Worm (Caenorhabditis elegans) whole organism, young adult: ENCODE results near the gene ubxn-4.
A peak's percentile ranks its signal among the peaks of the same experiment; 100 is the strongest.

Source experiments
- B0261.1 ChIP-seq: sonication (generic microtip); optimal IDR thresholded peaks from 2 replicates; lab custom pipeline; 2016; ENCODE audit warnings: mild to moderate bottlenecking, missing genetic modification characterization, moderate library complexity, missing compliant biosample characterization
- C17E4.6 ChIP-seq: fragments of 200-800 bp; sonication (Bioruptor generic); IDR thresholded peaks from 2 replicates; pipeline ENCODE4 v1.3.6; 2022; ENCODE audit warnings: missing genetic modification reagents, missing genetic modification characterization, missing compliant biosample characterization
- D2030.7 ChIP-seq: fragments of 200-800 bp; sonication (Bioruptor generic); IDR thresholded peaks from 2 replicates; pipeline ENCODE4 v1.3.6; 2022; ENCODE audit warnings: missing genetic modification reagents, missing genetic modification characterization, missing compliant biosample characterization
- F23B12.7 ChIP-seq: sonication (generic microtip); optimal IDR thresholded peaks from 2 replicates; lab custom pipeline; 2017; ENCODE audit warnings: missing genetic modification characterization, mild to moderate bottlenecking, missing compliant biosample characterization, antibody characterized with exemption, moderate library complexity; ENCODE audit not compliant: insufficient read depth
- F49E8.2 ChIP-seq: sonication (generic microtip); optimal IDR thresholded peaks from 3 replicates; lab custom pipeline; 2017; ENCODE audit warnings: missing genetic modification characterization, mild to moderate bottlenecking, missing compliant biosample characterization, antibody characterized with exemption, moderate library complexity; ENCODE audit not compliant: insufficient read depth
- F57C9.4 ChIP-seq: sonication (generic microtip); optimal IDR thresholded peaks from 2 replicates; lab custom pipeline; 2017; ENCODE audit warnings: mild to moderate bottlenecking, missing genetic modification characterization, missing compliant biosample characterization
- T07F8.4 ChIP-seq: sonication (generic microtip); optimal IDR thresholded peaks from 2 replicates; lab custom pipeline; 2016; ENCODE audit warnings: mild to moderate bottlenecking, missing genetic modification characterization, moderate library complexity, missing compliant biosample characterization
- Y56A3A.18 ChIP-seq: fragments of 200-800 bp; sonication (Bioruptor generic); IDR thresholded peaks from 2 replicates; pipeline ENCODE4 v1.3.6; 2022; ENCODE audit warnings: missing genetic modification reagents, missing genetic modification characterization, missing compliant biosample characterization
- Y95B8A.8 ChIP-seq: fragments of 200-800 bp; sonication (Bioruptor generic); IDR thresholded peaks from 2 replicates; pipeline ENCODE4 v1.3.6; 2022; ENCODE audit warnings: missing genetic modification reagents, missing genetic modification characterization, missing compliant biosample characterization
- akir-1 ChIP-seq: fragments of 200-800 bp; sonication (Bioruptor generic); optimal IDR thresholded peaks from 2 replicates; lab custom pipeline; 2018; ENCODE audit warnings: mild to moderate bottlenecking, missing genetic modification characterization, moderate library complexity, missing compliant biosample characterization
- atf-7 ChIP-seq: sonication (generic microtip); optimal IDR thresholded peaks from 2 replicates; lab custom pipeline; 2017; ENCODE audit warnings: mild to moderate bottlenecking, missing genetic modification characterization, missing compliant biosample characterization
- athp-1 ChIP-seq: sonication (generic microtip); optimal IDR thresholded peaks from 2 replicates; lab custom pipeline; 2017; ENCODE audit warnings: mild to moderate bottlenecking, missing genetic modification characterization, missing compliant biosample characterization
- attf-3 ChIP-seq: fragments of 200-800 bp; sonication (Bioruptor generic); conservative IDR thresholded peaks from 2 replicates; pipeline ENCODE4 v1.3.6; 2022; ENCODE audit warnings: missing genetic modification reagents, missing genetic modification characterization, missing compliant biosample characterization
- bed-2 ChIP-seq: fragments of 200-800 bp; sonication (Bioruptor generic); IDR thresholded peaks from 2 replicates; pipeline ENCODE4 v1.3.6; 2022; ENCODE audit warnings: missing genetic modification reagents, missing genetic modification characterization, missing compliant biosample characterization
- cebp-2 ChIP-seq: fragments of 200-800 bp; sonication (Bioruptor generic); IDR thresholded peaks from 2 replicates; pipeline ENCODE4 v1.3.6; 2022; ENCODE audit warnings: missing genetic modification characterization, missing compliant biosample characterization
- ceh-100 ChIP-seq: fragments of 200-800 bp; sonication (Bioruptor generic); IDR thresholded peaks from 2 replicates; pipeline ENCODE4 v1.3.6; 2022; ENCODE audit warnings: missing genetic modification reagents, missing genetic modification characterization, missing compliant biosample characterization
- ceh-58 ChIP-seq: fragments of 200-800 bp; sonication (Bioruptor generic); IDR thresholded peaks from 2 replicates; pipeline ENCODE4 v1.3.6; 2022; ENCODE audit warnings: missing genetic modification characterization, missing compliant biosample characterization
- die-1 ChIP-seq: sonication (generic microtip); optimal IDR thresholded peaks from 2 replicates; lab custom pipeline; 2016; ENCODE audit warnings: missing genotype, mild to moderate bottlenecking, missing genetic modification characterization, missing compliant biosample characterization
- ekl-4 ChIP-seq: fragments of 200-800 bp; sonication (Bioruptor generic); IDR thresholded peaks from 2 replicates; pipeline ENCODE4 v1.3.6; 2022; ENCODE audit warnings: missing genetic modification reagents, missing genetic modification characterization, missing compliant biosample characterization
- gei-17 ChIP-seq: fragments of 200-800 bp; sonication (Bioruptor generic); optimal IDR thresholded peaks from 2 replicates; lab custom pipeline; 2018; ENCODE audit warnings: mild to moderate bottlenecking, missing genetic modification characterization, missing compliant biosample characterization
- hmg-1.2 ChIP-seq: fragments of 200-800 bp; sonication (Bioruptor generic); IDR thresholded peaks from 2 replicates; pipeline ENCODE4 v1.3.6; 2022; ENCODE audit warnings: missing genetic modification reagents, missing genetic modification characterization, missing compliant biosample characterization
- hrde-1 ChIP-seq: sonication (generic microtip); optimal IDR thresholded peaks from 2 replicates; lab custom pipeline; 2016; ENCODE audit warnings: missing genetic modification characterization, mild to moderate bottlenecking, missing compliant biosample characterization, moderate library complexity, missing genotype, missing genetic modification reagents, borderline replicate concordance
- let-526 ChIP-seq: fragments of 200-800 bp; sonication (Bioruptor generic); IDR thresholded peaks from 2 replicates; pipeline ENCODE4 v1.3.6; 2022; ENCODE audit warnings: missing genetic modification reagents, missing genetic modification characterization, missing compliant biosample characterization
- lin-26 ChIP-seq: fragments of 200-800 bp; sonication (Bioruptor generic); IDR thresholded peaks from 2 replicates; pipeline ENCODE4 v1.3.6; 2022; ENCODE audit warnings: missing genetic modification reagents, missing genetic modification characterization, missing compliant biosample characterization
- lin-40 ChIP-seq: sonication (generic microtip); optimal IDR thresholded peaks from 2 replicates; lab custom pipeline; 2016; ENCODE audit warnings: missing genetic modification characterization, mild to moderate bottlenecking, missing compliant biosample characterization, missing genotype, missing genetic modification reagents
- lir-1 ChIP-seq: fragments of 200-800 bp; sonication (Bioruptor generic); conservative IDR thresholded peaks from 2 replicates; pipeline ENCODE4 v1.3.6; 2022; ENCODE audit warnings: missing genetic modification reagents, missing genetic modification characterization, missing compliant biosample characterization
- lsy-27 ChIP-seq: sonication (generic microtip); optimal IDR thresholded peaks from 2 replicates; lab custom pipeline; 2017; ENCODE audit warnings: missing genetic modification characterization, mild to moderate bottlenecking, missing compliant biosample characterization, antibody characterized with exemption, missing genotype, borderline replicate concordance; ENCODE audit not compliant: insufficient read depth
- madf-3 ChIP-seq: fragments of 200-800 bp; sonication (Bioruptor generic); IDR thresholded peaks from 2 replicates; pipeline ENCODE4 v1.3.6; 2022; ENCODE audit warnings: missing genetic modification reagents, missing genetic modification characterization, missing compliant biosample characterization
- mxl-1 ChIP-seq: sonication (generic microtip); optimal IDR thresholded peaks from 2 replicates; lab custom pipeline; 2016; ENCODE audit warnings: missing genetic modification characterization, missing compliant biosample characterization
- nhr-120 ChIP-seq: fragments of 200-800 bp; sonication (Bioruptor generic); IDR thresholded peaks from 2 replicates; pipeline ENCODE4 v1.3.6; 2022; ENCODE audit warnings: missing genetic modification characterization, missing compliant biosample characterization
- nhr-27 ChIP-seq: fragments of 200-800 bp; sonication (Bioruptor generic); optimal IDR thresholded peaks from 2 replicates; lab custom pipeline; 2018; ENCODE audit warnings: mild to moderate bottlenecking, missing genetic modification characterization, moderate library complexity, missing compliant biosample characterization
- pbrm-1 ChIP-seq: fragments of 200-800 bp; sonication (Bioruptor generic); IDR thresholded peaks from 2 replicates; pipeline ENCODE4 v1.3.6; 2022; ENCODE audit warnings: missing genetic modification reagents, missing genetic modification characterization, missing compliant biosample characterization
- pha-4 ChIP-seq: fragments of 150-350 bp; sonication (generic microtip); optimal IDR thresholded peaks from 2 replicates; lab custom pipeline; 2014; ENCODE audit warnings: missing biosample characterization, missing genetic modification reagents, missing genetic modification characterization
- rpc-1 ChIP-seq, 2 experiments: fragments of 150-350 bp in 1 of 2; sonication (generic microtip) in 1 of 2; optimal IDR thresholded peaks; 2 replicates each; lab custom pipeline; 2014 to 2018; ENCODE audit warnings: missing biosample characterization in 1 of 2, missing genetic modification characterization in 1 of 2, missing genetic modification reagents in 1 of 2, missing genotype in 1 of 2
- sdz-38 ChIP-seq: sonication (generic microtip); optimal IDR thresholded peaks from 2 replicates; lab custom pipeline; 2016; ENCODE audit warnings: missing genotype, missing genetic modification characterization, missing compliant biosample characterization
- snpc-1.1 ChIP-seq: sonication (generic microtip); optimal IDR thresholded peaks from 2 replicates; lab custom pipeline; 2017; ENCODE audit warnings: missing genetic modification characterization, mild to moderate bottlenecking, missing compliant biosample characterization, antibody characterized with exemption, moderate library complexity, missing genotype, missing genetic modification reagents; ENCODE audit not compliant: insufficient read depth
- snpc-1.3 ChIP-seq: sonication (generic microtip); optimal IDR thresholded peaks from 2 replicates; lab custom pipeline; 2017; ENCODE audit warnings: missing genetic modification characterization, mild to moderate bottlenecking, missing compliant biosample characterization, antibody characterized with exemption, moderate library complexity, missing genotype, missing genetic modification reagents; ENCODE audit not compliant: insufficient read depth
- tbp1 ChIP-seq: fragments of 200-800 bp; sonication (Bioruptor generic); optimal IDR thresholded peaks from 2 replicates; lab custom pipeline; 2018; ENCODE audit warnings: mild to moderate bottlenecking, missing genetic modification characterization, missing compliant biosample characterization
- tbx-9 ChIP-seq: sonication (generic microtip); optimal IDR thresholded peaks from 2 replicates; lab custom pipeline; 2016; ENCODE audit warnings: borderline replicate concordance, missing genetic modification characterization, inconsistent platforms, missing compliant biosample characterization
- unc-130 ChIP-seq: sonication (generic microtip); optimal IDR thresholded peaks from 2 replicates; lab custom pipeline; 2016; ENCODE audit warnings: missing genetic modification reagents, missing genetic modification characterization, missing compliant biosample characterization
- zfh-2 ChIP-seq: fragments of 200-800 bp; sonication (Bioruptor generic); conservative IDR thresholded peaks from 2 replicates; pipeline ENCODE4 v1.3.6; 2022; ENCODE audit warnings: missing genetic modification reagents, missing genetic modification characterization, missing compliant biosample characterization
- zim-3 ChIP-seq: sonication (generic microtip); optimal IDR thresholded peaks from 2 replicates; lab custom pipeline; 2017; ENCODE audit warnings: mild to moderate bottlenecking, missing genetic modification characterization, moderate library complexity, missing compliant biosample characterization
- ztf-22 ChIP-seq: fragments of 200-800 bp; sonication (Bioruptor generic); optimal IDR thresholded peaks from 2 replicates; lab custom pipeline; 2018; ENCODE audit warnings: mild to moderate bottlenecking, missing genetic modification characterization, moderate library complexity, missing compliant biosample characterization
- ztf-25 ChIP-seq: fragments of 200-800 bp; sonication (Bioruptor generic); IDR thresholded peaks from 2 replicates; pipeline ENCODE4 v1.3.6; 2022; ENCODE audit warnings: missing genetic modification reagents, missing genetic modification characterization, missing compliant biosample characterization
- ztf-28 ChIP-seq: fragments of 200-800 bp; sonication (Bioruptor generic); IDR thresholded peaks from 2 replicates; pipeline ENCODE4 v1.3.6; 2022; ENCODE audit warnings: missing genetic modification reagents, missing genetic modification characterization, missing compliant biosample characterization
- ztf-3 ChIP-seq: fragments of 200-800 bp; sonication (Bioruptor generic); optimal IDR thresholded peaks from 2 replicates; lab custom pipeline; 2018; ENCODE audit warnings: mild to moderate bottlenecking, missing genetic modification characterization, missing compliant biosample characterization

The ubxn-4 gene

DNA sequence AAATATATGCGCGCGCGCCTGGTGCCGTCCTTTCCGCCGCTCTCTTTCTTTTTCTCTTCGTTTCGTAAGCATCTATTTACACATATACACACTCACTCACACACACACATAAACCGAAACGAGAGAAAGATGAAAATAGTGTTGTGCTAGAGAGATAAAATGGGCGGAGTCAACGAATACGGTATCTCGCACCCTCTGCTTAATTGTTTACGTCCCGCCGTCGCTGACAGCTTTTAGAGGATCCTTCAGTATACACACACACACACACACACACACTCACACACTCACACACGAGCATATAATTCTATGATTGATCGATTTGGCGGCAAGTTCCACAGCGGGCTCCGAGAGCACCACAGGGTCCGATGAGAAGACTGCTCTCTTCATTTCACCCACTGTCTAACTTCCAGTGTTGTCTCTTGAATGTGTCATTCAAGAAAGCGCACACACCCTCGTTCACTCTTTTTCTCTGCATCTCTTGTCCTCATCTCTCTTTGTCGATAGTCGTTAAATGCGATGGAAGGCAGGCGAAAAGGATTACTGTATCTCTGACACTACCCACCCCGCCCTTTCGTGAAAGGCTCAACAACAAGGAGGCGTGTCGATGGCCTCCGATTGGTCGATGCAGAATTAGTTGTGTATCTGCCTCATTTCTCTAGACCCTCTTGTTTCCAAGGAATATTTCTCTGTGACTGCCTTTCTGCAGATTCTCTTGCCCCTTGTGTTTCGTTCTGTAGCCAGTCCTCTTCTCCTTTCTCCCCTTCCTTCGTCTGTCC is 12.0 kb upstream of the ubxn-4 start (continued):
- TF ChIP-seq F57C9.4 (tag; lab: Kevin White, UChicago) = no peak
- TF ChIP-seq ztf-22 (GFP tag; lab: Kevin White, UChicago) = peak; percentile 13
- no peak for TF ChIP-seq bed-2 (GFP tag; lab: Robert Waterston, UW)
- no peak for TF ChIP-seq nhr-120 (GFP tag; lab: Robert Waterston, UW)
- no peak for TF ChIP-seq ceh-100
- no peak for TF ChIP-seq T07F8.4 (tag; lab: Kevin White, UChicago)
- peak; percentile 45 for TF ChIP-seq tbp1 (GFP tag; lab: Kevin White, UChicago)
- peak; percentile 61; the same call in 1 of the 2 replicates for TF ChIP-seq let-526 (GFP tag; lab: Robert Waterston, UW)
- TF ChIP-seq ceh-58 (GFP tag; lab: Robert Waterston, UW) = no peak
- TF ChIP-seq lin-40 (tag; lab: Kevin White, UChicago) = peak; percentile 97
- peak; percentile 80 for TF ChIP-seq ztf-3
- no peak for TF ChIP-seq ztf-25 (GFP tag; lab: Robert Waterston, UW)
- TF ChIP-seq sdz-38 = no peak
- no peak for TF ChIP-seq madf-3
- TF ChIP-seq cebp-2 = no peak
- peak; percentile 22 for TF ChIP-seq snpc-1.1 (tag; lab: Kevin White, UChicago)
- TF ChIP-seq attf-3 (GFP tag; lab: Robert Waterston, UW) = no peak
- TF ChIP-seq akir-1 (GFP tag; lab: Kevin White, UChicago) = peak; percentile 34
- TF ChIP-seq ztf-28 (GFP tag; lab: Robert Waterston, UW) = no peak
- no peak for TF ChIP-seq mxl-1 (tag; lab: Kevin White, UChicago)
- no peak for TF ChIP-seq F49E8.2 (tag; lab: Kevin White, UChicago)
- TF ChIP-seq lir-1 (GFP tag; lab: Robert Waterston, UW) = peak; percentile 66
- peak; percentile 91 for TF ChIP-seq lin-26 (GFP tag; lab: Robert Waterston, UW)
- no peak for TF ChIP-seq pha-4
- no peak for TF ChIP-seq F23B12.7
- TF ChIP-seq nhr-27 (tag; lab: Kevin White, UChicago) = no peak
- no peak for TF ChIP-seq die-1 (tag; lab: Kevin White, UChicago)
- no peak for TF ChIP-seq hrde-1 (tag; lab: Kevin White, UChicago)
- peak; percentile 47 for TF ChIP-seq athp-1 (tag; lab: Kevin White, UChicago)
- no peak for TF ChIP-seq zim-3
- TF ChIP-seq Y56A3A.18 (GFP tag; lab: Robert Waterston, UW) = peak; percentile 73; the same call in 1 of the 2 replicates
- TF ChIP-seq B0261.1 (tag; lab: Kevin White, UChicago) = no peak
- TF ChIP-seq atf-7 = peak; percentile 79
- TF ChIP-seq lsy-27 (tag; lab: Kevin White, UChicago) = no peak
- no peak for TF ChIP-seq rpc-1 (optimal IDR thresholded peaks at IDR 0.05; lab: Kevin White, UChicago)
- TF ChIP-seq rpc-1 (tag; optimal IDR thresholded peaks at IDR 0.05; lab: Kevin White, UChicago) = no peak
- TF ChIP-seq gei-17 = peak; percentile 54
- no peak for TF ChIP-seq Y95B8A.8 (GFP tag; lab: Robert Waterston, UW)
- TF ChIP-seq hmg-1.2 (GFP tag; lab: Robert Waterston, UW) = peak; percentile 81
- TF ChIP-seq D2030.7 (GFP tag; lab: Robert Waterston, UW) = no peak
- peak; percentile 95 for TF ChIP-seq zfh-2 (GFP tag; lab: Robert Waterston, UW)
- no peak for TF ChIP-seq C17E4.6 (GFP tag; lab: Robert Waterston, UW)
- TF ChIP-seq ekl-4 (GFP tag; lab: Robert Waterston, UW) = peak; percentile 53; the same call in 1 of the 2 replicates
- TF ChIP-seq tbx-9 (tag; lab: Kevin White, UChicago) = no peak
- no peak for TF ChIP-seq unc-130
- TF ChIP-seq snpc-1.3 (tag; lab: Kevin White, UChicago) = no peak
- peak; percentile 34; the same call in 1 of the 2 replicates for TF ChIP-seq pbrm-1
